Worm (Caenorhabditis elegans): ENCODE results near the gene C53A3.1.

DNA sequence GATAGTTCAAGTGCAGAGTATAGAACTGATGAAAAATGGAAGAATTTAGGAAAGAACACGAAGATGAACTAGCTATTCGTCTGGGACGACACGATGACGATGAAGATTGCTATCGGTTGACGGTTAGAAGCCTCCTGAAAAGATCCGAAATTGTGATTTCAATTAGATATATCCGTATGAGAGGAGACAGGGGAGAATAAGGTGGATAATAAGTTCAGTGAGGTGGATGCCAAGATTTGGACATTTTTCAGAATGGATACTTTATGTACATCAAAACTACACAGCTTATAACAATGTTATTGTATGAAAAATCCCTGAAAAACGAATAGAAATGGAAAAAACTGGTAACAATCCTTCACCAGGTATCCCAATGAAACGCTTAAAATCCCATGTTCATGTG is 38.1 kb upstream of the C53A3.1 start, which contains the start of gene nstp-3:
- TF ChIP-seq nhr-77 (tag; optimal IDR thresholded peaks at IDR 0.05) (no peak), blmp-1 (tag; optimal IDR thresholded peaks at IDR 0.05) (no peak), ama-1 (optimal IDR thresholded peaks at IDR 0.05) (no peak)

All from whole organism, L1 larva.